Worm (Caenorhabditis elegans) whole organism, late embryonic: ENCODE data around the gene bus-5.

Experiments used
- C08G9.2 ChIP-seq: sonication (generic microtip); optimal IDR thresholded peaks from 2 replicates; lab custom pipeline; 2016; ENCODE audit warnings: mild to moderate bottlenecking, missing genetic modification characterization, moderate library complexity, missing compliant biosample characterization
- K09A11.1 ChIP-seq: sonication (generic microtip); optimal IDR thresholded peaks from 2 replicates; lab custom pipeline; 2017; ENCODE audit warnings: antibody characterized with exemption, mild to moderate bottlenecking, missing genetic modification characterization, missing compliant biosample characterization; ENCODE audit not compliant: insufficient read depth
- Y22D7AL.16 ChIP-seq: sonication (generic microtip); optimal IDR thresholded peaks from 2 replicates; lab custom pipeline; 2016; ENCODE audit warnings: missing genetic modification characterization, missing compliant biosample characterization
- ahr-1 ChIP-seq: sonication (generic microtip); optimal IDR thresholded peaks from 2 replicates; lab custom pipeline; 2016; ENCODE audit warnings: missing genetic modification characterization, missing compliant biosample characterization
- ama-1 ChIP-seq: fragments of 150-350 bp; optimal IDR thresholded peaks from 2 replicates; lab custom pipeline; 2014
- ceh-14 ChIP-seq: sonication (generic microtip); optimal IDR thresholded peaks from 2 replicates; lab custom pipeline; 2016; ENCODE audit warnings: missing genotype, missing genetic modification characterization, missing compliant biosample characterization
- ceh-18 ChIP-seq: sonication (generic microtip); optimal IDR thresholded peaks from 2 replicates; lab custom pipeline; 2016; ENCODE audit warnings: missing genetic modification characterization, missing compliant biosample characterization
- ceh-2 ChIP-seq: sonication (generic microtip); optimal IDR thresholded peaks from 2 replicates; lab custom pipeline; 2016; ENCODE audit warnings: missing genotype, missing genetic modification characterization, missing compliant biosample characterization
- ceh-22 ChIP-seq: sonication (generic microtip); optimal IDR thresholded peaks from 2 replicates; lab custom pipeline; 2017; ENCODE audit warnings: missing biosample characterization, missing genetic modification characterization
- ceh-24 ChIP-seq: sonication (generic microtip); optimal IDR thresholded peaks from 2 replicates; lab custom pipeline; 2016; ENCODE audit warnings: mild to moderate bottlenecking, missing genetic modification characterization, missing compliant biosample characterization
- ceh-30 ChIP-seq: fragments of 150-350 bp; optimal IDR thresholded peaks from 2 replicates; lab custom pipeline; 2014; ENCODE audit warnings: missing biosample characterization, missing genetic modification characterization
- ceh-6 ChIP-seq: fragments of 200-800 bp; sonication (Bioruptor generic); optimal IDR thresholded peaks from 2 replicates; lab custom pipeline; 2018; ENCODE audit warnings: mild to moderate bottlenecking, missing genetic modification characterization, missing compliant biosample characterization
- ceh-9 ChIP-seq: sonication (generic microtip); optimal IDR thresholded peaks from 2 replicates; lab custom pipeline; 2016; ENCODE audit warnings: mild to moderate bottlenecking, missing genetic modification characterization, inconsistent platforms, missing compliant biosample characterization
- dmd-4 ChIP-seq: sonication (generic microtip); optimal IDR thresholded peaks from 2 replicates; lab custom pipeline; 2016; ENCODE audit warnings: borderline replicate concordance, missing genetic modification characterization, missing compliant biosample characterization
- dve-1 ChIP-seq: sonication (generic microtip); optimal IDR thresholded peaks from 2 replicates; lab custom pipeline; 2017; ENCODE audit warnings: antibody characterized with exemption, mild to moderate bottlenecking, missing genetic modification characterization, missing compliant biosample characterization
- elt-2 ChIP-seq: sonication (generic microtip); optimal IDR thresholded peaks from 2 replicates; lab custom pipeline; 2016; ENCODE audit warnings: missing genetic modification reagents, missing genetic modification characterization, missing compliant biosample characterization
- elt-4 ChIP-seq: sonication (generic microtip); optimal IDR thresholded peaks from 2 replicates; lab custom pipeline; 2016; ENCODE audit warnings: missing genetic modification characterization, missing compliant biosample characterization
- eyg-1 ChIP-seq: sonication (generic microtip); optimal IDR thresholded peaks from 2 replicates; lab custom pipeline; 2016; ENCODE audit warnings: missing genotype, missing genetic modification characterization, missing compliant biosample characterization
- fax-1 ChIP-seq: sonication (generic microtip); optimal IDR thresholded peaks from 2 replicates; lab custom pipeline; 2016; ENCODE audit warnings: missing genotype, missing genetic modification characterization, missing compliant biosample characterization
- fkh-6 ChIP-seq: sonication (generic microtip); optimal IDR thresholded peaks from 2 replicates; lab custom pipeline; 2016; ENCODE audit warnings: missing genetic modification characterization, missing compliant biosample characterization
- hlh-15 ChIP-seq: sonication (generic microtip); optimal IDR thresholded peaks from 2 replicates; lab custom pipeline; 2016; ENCODE audit warnings: missing genetic modification characterization, missing compliant biosample characterization
- lim-6 ChIP-seq: sonication (generic microtip); optimal IDR thresholded peaks from 2 replicates; lab custom pipeline; 2016; ENCODE audit warnings: missing genetic modification characterization, missing compliant biosample characterization
- lin-11 ChIP-seq: fragments of 200-800 bp; sonication (Bioruptor generic); optimal IDR thresholded peaks from 2 replicates; lab custom pipeline; 2018; ENCODE audit warnings: mild to moderate bottlenecking, missing genetic modification characterization, missing compliant biosample characterization
- mec-3 ChIP-seq: sonication (generic microtip); optimal IDR thresholded peaks from 2 replicates; lab custom pipeline; 2016; ENCODE audit warnings: borderline replicate concordance, missing genetic modification characterization, missing compliant biosample characterization
- nhr-11 ChIP-seq: fragments of 150-350 bp; optimal IDR thresholded peaks from 2 replicates; lab custom pipeline; 2014; ENCODE audit warnings: missing biosample characterization, missing genetic modification characterization
- nhr-232 ChIP-seq: sonication (generic microtip); optimal IDR thresholded peaks from 2 replicates; lab custom pipeline; 2016; ENCODE audit warnings: missing genetic modification characterization, missing compliant biosample characterization
- npax-4 ChIP-seq: sonication (generic microtip); optimal IDR thresholded peaks from 2 replicates; lab custom pipeline; 2016; ENCODE audit warnings: missing genetic modification characterization, missing compliant biosample characterization
- pha-2 ChIP-seq: sonication (generic microtip); optimal IDR thresholded peaks from 2 replicates; lab custom pipeline; 2017; ENCODE audit warnings: mild to moderate bottlenecking, missing genetic modification characterization, missing compliant biosample characterization
- pha-4 ChIP-seq: fragments of 150-350 bp; optimal IDR thresholded peaks from 2 replicates; lab custom pipeline; 2018; ENCODE audit warnings: missing biosample characterization, missing genetic modification reagents, missing genetic modification characterization
- pqm-1 ChIP-seq: sonication (generic microtip); optimal IDR thresholded peaks from 2 replicates; lab custom pipeline; 2016; ENCODE audit warnings: missing genetic modification characterization, missing compliant biosample characterization
- ref-2 ChIP-seq: sonication (generic microtip); optimal IDR thresholded peaks from 2 replicates; lab custom pipeline; 2016; ENCODE audit warnings: missing genetic modification characterization, missing compliant biosample characterization
- sdc-2 ChIP-seq: sonication (generic microtip); optimal IDR thresholded peaks from 2 replicates; lab custom pipeline; 2016; ENCODE audit warnings: missing genotype, missing genetic modification characterization, missing compliant biosample characterization
- tbx-7 ChIP-seq: sonication (generic microtip); optimal IDR thresholded peaks from 2 replicates; lab custom pipeline; 2016; ENCODE audit warnings: missing genotype, missing genetic modification characterization, missing compliant biosample characterization
- ttx-3 ChIP-seq: sonication (generic microtip); optimal IDR thresholded peaks from 2 replicates; lab custom pipeline; 2016; ENCODE audit warnings: missing genetic modification reagents, missing genetic modification characterization, missing compliant biosample characterization
- unc-3 ChIP-seq, 2 experiments: fragments of 200-800 bp in 1 of 2; sonication (Bioruptor generic) in 1 of 2; sonication (generic microtip) in 1 of 2; conservative IDR thresholded peaks in 1 of 2; optimal IDR thresholded peaks in 1 of 2; 2 replicates each; pipeline versions ENCODE4 v1.3.6 to Lab custom; 2016 to 2022; ENCODE audit warnings: missing compliant biosample characterization in 2 of 2, missing genetic modification characterization in 2 of 2, missing genetic modification reagents in 1 of 2
- unc-42 ChIP-seq: sonication (generic microtip); optimal IDR thresholded peaks from 2 replicates; lab custom pipeline; 2016; ENCODE audit warnings: missing genotype, missing genetic modification characterization, missing compliant biosample characterization
- unc-86 ChIP-seq: sonication (generic microtip); optimal IDR thresholded peaks from 2 replicates; lab custom pipeline; 2016; ENCODE audit warnings: missing genetic modification characterization, missing compliant biosample characterization
- zip-5 ChIP-seq: sonication (generic microtip); optimal IDR thresholded peaks from 2 replicates; lab custom pipeline; 2016; ENCODE audit warnings: missing genetic modification characterization, missing compliant biosample characterization

Gene bus-5

DNA sequence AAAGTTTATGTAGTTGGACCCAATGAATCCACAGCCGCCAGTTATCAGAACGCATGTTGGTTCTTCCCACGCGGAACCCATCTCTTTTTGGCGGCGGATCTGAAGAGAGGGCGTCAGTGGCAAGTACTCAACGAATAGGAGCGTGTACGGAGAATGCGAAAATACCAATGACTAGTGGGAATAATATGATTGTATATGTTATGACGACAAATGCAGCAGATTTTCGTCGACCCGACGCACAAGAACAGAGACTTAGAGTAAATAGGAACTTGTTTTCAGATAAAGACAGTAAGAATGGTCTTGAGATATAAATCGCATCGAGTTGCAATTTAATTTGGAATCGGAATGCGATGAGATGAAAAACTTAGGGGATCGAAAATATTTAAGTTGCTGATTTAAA lies at the start of gene bus-5:
TSS of gene bus-5 (minus strand) at position 101 of the 400 bp plus-strand sequence.
- TF ChIP-seq dve-1 (tag; lab: Kevin White, UChicago) (no peak), ceh-18 (no peak), ceh-30 (tag; lab: Kevin White, UChicago) (no peak), ttx-3 (tag; lab: Kevin White, UChicago) (no peak), dmd-4 (tag; lab: Kevin White, UChicago) (no peak), fkh-6 (tag; lab: Kevin White, UChicago) (no peak), pqm-1 (tag; lab: Kevin White, UChicago) (no peak), eyg-1 (tag; lab: Kevin White, UChicago) (no peak), unc-86 (tag; lab: Kevin White, UChicago) (no peak), zip-5 (tag; lab: Kevin White, UChicago) (no peak), mec-3 (tag; lab: Kevin White, UChicago) (no peak), ceh-22 (tag; lab: Kevin White, UChicago) (no peak), ceh-14 (no peak), K09A11.1 (no peak), ceh-24 (tag; lab: Kevin White, UChicago) (no peak), pha-2 (tag; lab: Kevin White, UChicago) (no peak), ceh-9 (no peak), ceh-2 (tag; lab: Kevin White, UChicago) (no peak), pha-4 (no peak)

DNA sequence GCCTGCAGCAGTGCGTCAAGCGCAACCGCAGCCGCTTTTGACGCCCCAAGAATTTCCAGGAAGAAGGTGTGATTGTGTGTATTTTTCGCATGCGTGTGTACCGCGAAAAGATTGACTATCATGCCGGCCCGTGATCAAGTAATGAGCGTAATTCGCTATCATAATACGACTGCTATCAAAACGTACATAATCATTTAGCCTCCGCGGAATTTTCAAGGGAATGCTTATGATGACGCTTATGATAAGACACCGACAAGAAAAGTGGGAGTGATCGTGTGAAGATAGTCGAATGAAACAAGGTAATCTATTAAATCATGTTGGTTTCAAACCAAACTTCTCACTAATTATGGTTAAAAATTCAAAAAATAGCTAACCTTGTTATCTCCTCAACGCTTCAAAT lies 45.0 kb upstream of the bus-5 start:
- TF ChIP-seq elt-2 (tag; lab: Kevin White, UChicago) (peak; percentile 17), unc-42 (tag; lab: Kevin White, UChicago) (no peak), tbx-7 (tag; lab: Kevin White, UChicago) (no peak), fax-1 (no peak)

DNA sequence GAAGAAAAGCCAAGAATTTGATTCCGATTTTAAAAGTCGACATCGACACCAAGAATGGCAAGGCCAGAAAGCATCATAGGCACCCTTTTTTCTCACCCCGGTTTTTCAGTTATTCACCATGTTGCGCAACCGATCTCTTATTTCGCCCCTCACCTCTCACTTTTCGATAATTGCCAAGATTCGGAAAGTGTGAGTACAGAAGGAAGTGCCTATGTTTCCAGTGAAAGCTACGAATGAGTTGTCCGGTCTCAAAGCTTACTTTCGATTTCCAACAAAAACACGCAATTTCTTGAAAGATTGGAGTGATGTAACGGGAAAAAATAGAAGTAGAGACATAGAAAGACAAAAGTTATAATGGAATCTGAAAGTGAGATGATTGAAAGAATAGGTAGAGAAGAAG lies 40.9 kb upstream of the bus-5 start:
- TF ChIP-seq Y22D7AL.16 (tag; lab: Kevin White, UChicago), result no peak
- no peak for TF ChIP-seq nhr-232 (tag; lab: Kevin White, UChicago)
- no peak for TF ChIP-seq ceh-30 (tag; lab: Kevin White, UChicago)
- no peak for TF ChIP-seq C08G9.2 (tag; lab: Kevin White, UChicago)
- TF ChIP-seq elt-4 (tag; lab: Kevin White, UChicago), result no peak
- no peak for TF ChIP-seq dve-1 (tag; lab: Kevin White, UChicago)
- no peak for TF ChIP-seq elt-2 (tag; lab: Kevin White, UChicago)
- TF ChIP-seq sdc-2 (tag; lab: Kevin White, UChicago), result no peak
- TF ChIP-seq nhr-11, result no peak
- no peak for TF ChIP-seq ref-2 (tag; lab: Kevin White, UChicago)
- TF ChIP-seq ttx-3 (tag; lab: Kevin White, UChicago), result no peak
- no peak for TF ChIP-seq npax-4 (tag; lab: Kevin White, UChicago)
- TF ChIP-seq lim-6 (tag; lab: Kevin White, UChicago), result no peak
- TF ChIP-seq eyg-1 (tag; lab: Kevin White, UChicago), result no peak
- TF ChIP-seq ama-1 (lab: Kevin White, UChicago), result no peak
- no peak for TF ChIP-seq unc-3 (GFP tag; conservative IDR thresholded peaks at IDR 0.05; lab: Robert Waterston, UW)
- TF ChIP-seq unc-3 (tag; optimal IDR thresholded peaks at IDR 0.05; lab: Kevin White, UChicago), result no peak
- TF ChIP-seq lin-11 (tag; lab: Kevin White, UChicago), result no peak

DNA sequence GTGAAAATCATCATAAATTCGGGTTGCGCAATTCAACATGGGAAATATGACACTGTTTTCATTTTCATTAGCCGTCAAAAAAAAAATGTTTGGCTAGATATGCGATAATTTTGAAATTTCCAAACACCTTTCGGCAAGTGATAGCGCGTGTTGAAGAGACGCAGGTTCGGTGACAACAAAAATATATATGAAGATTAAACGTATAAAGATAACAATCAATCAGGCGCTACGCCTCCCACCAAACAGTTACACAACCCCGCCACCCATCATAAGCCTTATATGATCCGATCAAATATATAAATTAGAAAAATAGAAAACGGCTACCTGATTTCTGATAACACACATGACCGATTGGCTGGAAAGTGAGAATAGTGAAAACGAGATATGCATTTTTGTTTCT lies 39.2 kb upstream of the bus-5 start:
- no peak for TF ChIP-seq hlh-15 (tag; lab: Kevin White, UChicago)
- no peak for TF ChIP-seq ahr-1
- no peak for TF ChIP-seq ceh-6 (GFP tag; lab: Kevin White, UChicago)
- no peak for TF ChIP-seq elt-2 (tag; lab: Kevin White, UChicago)
- TF ChIP-seq fkh-6 (tag; lab: Kevin White, UChicago), result no peak
- no peak for TF ChIP-seq ceh-24 (tag; lab: Kevin White, UChicago)
